Worm (Caenorhabditis elegans) whole organism, mixed stage, embryonic: Measurements from ENCODE around the gene F44F4.10.

Experiments used
- ceh-43 ChIP-seq: fragments of 200-800 bp; sonication (Bioruptor generic); optimal IDR thresholded peaks from 2 replicates; lab custom pipeline; 2018; ENCODE audit warnings: mild to moderate bottlenecking, missing genetic modification characterization, moderate library complexity, missing compliant biosample characterization
- pha-4 ChIP-seq: fragments of 150-350 bp; optimal IDR thresholded peaks from 2 replicates; lab custom pipeline; 2018; ENCODE audit warnings: missing biosample characterization, missing genetic modification reagents, missing genetic modification characterization
- snpc-4 ChIP-seq: fragments of 150-350 bp; optimal IDR thresholded peaks from 2 replicates; lab custom pipeline; 2014; ENCODE audit warnings: missing biosample characterization, missing genetic modification characterization
- unc-120 ChIP-seq: sonication (generic microtip); optimal IDR thresholded peaks from 2 replicates; lab custom pipeline; 2017; ENCODE audit warnings: missing genetic modification characterization, missing compliant biosample characterization; ENCODE audit not compliant: poor library complexity, severe bottlenecking
- unc-62 ChIP-seq: fragments of 150-350 bp; optimal IDR thresholded peaks from 2 replicates; lab custom pipeline; 2014; ENCODE audit warnings: missing biosample characterization, missing genetic modification reagents, missing genetic modification characterization
- ztf-11 ChIP-seq: fragments of 150-350 bp; optimal IDR thresholded peaks from 2 replicates; lab custom pipeline; 2014; ENCODE audit warnings: missing biosample characterization, missing genetic modification characterization

DNA sequence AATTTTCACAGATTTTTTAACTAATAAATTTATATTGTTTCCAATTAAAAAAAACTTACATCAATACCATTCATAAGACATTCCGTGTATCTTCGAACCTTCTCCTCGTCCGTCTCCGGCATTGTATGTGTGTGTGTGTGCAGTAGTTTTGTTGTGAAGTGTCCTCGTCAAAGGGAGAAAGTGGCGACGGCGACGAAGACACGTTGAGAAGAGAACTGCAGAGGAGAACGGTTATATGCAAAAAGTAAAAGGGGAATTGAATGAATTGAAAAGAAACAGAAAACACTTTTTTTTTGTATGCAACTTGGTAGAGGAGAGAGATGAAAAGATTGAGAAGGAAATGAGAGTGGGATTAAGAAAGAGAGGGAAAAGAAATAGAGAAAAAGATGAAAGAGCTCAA lies 28.4 kb upstream of the F44F4.10 start:
- TF ChIP-seq ceh-43 (GFP tag; lab: Kevin White, UChicago) = no peak
- TF ChIP-seq unc-62 (GFP tag; lab: Kevin White, UChicago) = no peak
- TF ChIP-seq ztf-11 (tag; lab: Kevin White, UChicago) = no peak
- no peak for TF ChIP-seq unc-120 (tag; lab: Kevin White, UChicago)
- TF ChIP-seq pha-4 (tag; lab: Kevin White, UChicago) = no peak
- no peak for TF ChIP-seq snpc-4 (tag; lab: Kevin White, UChicago)
